Worm (Caenorhabditis elegans) whole organism, mixed stage, embryonic: Measurements from ENCODE around the gene hex-5.

Source experiments
- M03D4.4 ChIP-seq: sonication (generic microtip); optimal IDR thresholded peaks from 2 replicates; lab custom pipeline; 2017; ENCODE audit warnings: mild to moderate bottlenecking, missing genetic modification characterization, missing compliant biosample characterization
- bed-3 ChIP-seq: fragments of 200-800 bp; sonication (Bioruptor generic); optimal IDR thresholded peaks from 3 replicates; lab custom pipeline; 2018; ENCODE audit warnings: mild to moderate bottlenecking, missing genetic modification characterization, moderate library complexity, missing compliant biosample characterization
- blmp-1 ChIP-seq: fragments of 150-350 bp; optimal IDR thresholded peaks from 2 replicates; lab custom pipeline; 2014; ENCODE audit warnings: missing biosample characterization, missing genetic modification characterization
- ceh-39 ChIP-seq: fragments of 150-350 bp; optimal IDR thresholded peaks from 2 replicates; lab custom pipeline; 2014; ENCODE audit warnings: missing biosample characterization, missing genetic modification characterization
- ceh-43 ChIP-seq: fragments of 200-800 bp; sonication (Bioruptor generic); optimal IDR thresholded peaks from 2 replicates; lab custom pipeline; 2018; ENCODE audit warnings: mild to moderate bottlenecking, missing genetic modification characterization, moderate library complexity, missing compliant biosample characterization
- ceh-83 ChIP-seq: fragments of 200-800 bp; sonication (Bioruptor generic); optimal IDR thresholded peaks from 2 replicates; lab custom pipeline; 2018; ENCODE audit warnings: mild to moderate bottlenecking, missing genetic modification characterization, missing compliant biosample characterization
- ces-1 ChIP-seq: fragments of 150-350 bp; optimal IDR thresholded peaks from 2 replicates; lab custom pipeline; 2014; ENCODE audit warnings: missing biosample characterization, missing genetic modification reagents, missing genetic modification characterization
- cnd-1 ChIP-seq: fragments of 200-800 bp; sonication (Bioruptor generic); optimal IDR thresholded peaks from 2 replicates; lab custom pipeline; 2018; ENCODE audit warnings: mild to moderate bottlenecking, missing genetic modification characterization, missing compliant biosample characterization
- drap-1 ChIP-seq: fragments of 200-800 bp; sonication (Bioruptor generic); optimal IDR thresholded peaks from 3 replicates; lab custom pipeline; 2018; ENCODE audit warnings: mild to moderate bottlenecking, missing genetic modification characterization, missing compliant biosample characterization
- elt-1 ChIP-seq: sonication (generic microtip); optimal IDR thresholded peaks from 2 replicates; lab custom pipeline; 2017; ENCODE audit warnings: missing genetic modification characterization, mild to moderate bottlenecking, missing compliant biosample characterization, antibody characterized with exemption, moderate library complexity, borderline replicate concordance; ENCODE audit not compliant: insufficient read depth
- elt-3 ChIP-seq: fragments of 150-350 bp; optimal IDR thresholded peaks from 2 replicates; lab custom pipeline; 2014; ENCODE audit warnings: missing biosample characterization, missing genetic modification characterization
- flh-1 ChIP-seq: fragments of 200-800 bp; sonication (Bioruptor generic); optimal IDR thresholded peaks from 2 replicates; lab custom pipeline; 2018; ENCODE audit warnings: mild to moderate bottlenecking, missing genetic modification characterization, moderate library complexity, missing compliant biosample characterization
- ham-2 ChIP-seq: fragments of 200-800 bp; sonication (Bioruptor generic); optimal IDR thresholded peaks from 2 replicates; lab custom pipeline; 2018; ENCODE audit warnings: mild to moderate bottlenecking, missing genetic modification characterization, missing compliant biosample characterization
- hlh-1 ChIP-seq: fragments of 150-350 bp; optimal IDR thresholded peaks from 2 replicates; lab custom pipeline; 2014; ENCODE audit warnings: missing biosample characterization, missing genetic modification reagents, missing genetic modification characterization
- lin-13 ChIP-seq: fragments of 150-350 bp; optimal IDR thresholded peaks from 2 replicates; lab custom pipeline; 2014; ENCODE audit warnings: missing biosample characterization, missing genetic modification characterization
- lin-32 ChIP-seq: fragments of 200-800 bp; sonication (Bioruptor generic); optimal IDR thresholded peaks from 2 replicates; lab custom pipeline; 2018; ENCODE audit warnings: mild to moderate bottlenecking, missing genetic modification characterization, missing compliant biosample characterization
- lsy-2 ChIP-seq: fragments of 150-350 bp; optimal IDR thresholded peaks from 2 replicates; lab custom pipeline; 2014; ENCODE audit warnings: missing biosample characterization, missing genetic modification characterization
- mab-5 ChIP-seq: fragments of 150-350 bp; optimal IDR thresholded peaks from 2 replicates; lab custom pipeline; 2014; ENCODE audit warnings: missing biosample characterization, missing genetic modification characterization
- mep-1 ChIP-seq: fragments of 150-350 bp; optimal IDR thresholded peaks from 2 replicates; lab custom pipeline; 2017; ENCODE audit warnings: missing biosample characterization, missing genetic modification reagents, missing genetic modification characterization, inconsistent platforms
- mls-2 ChIP-seq: sonication (generic microtip); optimal IDR thresholded peaks from 2 replicates; lab custom pipeline; 2016; ENCODE audit warnings: mild to moderate bottlenecking, missing genetic modification characterization, moderate library complexity, missing compliant biosample characterization
- nhr-12 ChIP-seq: fragments of 150-350 bp; optimal IDR thresholded peaks from 2 replicates; lab custom pipeline; 2014; ENCODE audit warnings: missing biosample characterization, missing genetic modification characterization
- nhr-2 ChIP-seq: fragments of 150-350 bp; optimal IDR thresholded peaks from 2 replicates; lab custom pipeline; 2014; ENCODE audit warnings: missing biosample characterization, missing genetic modification characterization
- nhr-237 ChIP-seq: fragments of 150-350 bp; optimal IDR thresholded peaks from 2 replicates; lab custom pipeline; 2014; ENCODE audit warnings: missing biosample characterization, missing genetic modification characterization
- nhr-28 ChIP-seq: fragments of 150-350 bp; optimal IDR thresholded peaks from 2 replicates; lab custom pipeline; 2014; ENCODE audit warnings: missing biosample characterization, missing genetic modification characterization
- nhr-76 ChIP-seq: sonication (generic microtip); optimal IDR thresholded peaks from 2 replicates; lab custom pipeline; 2017; ENCODE audit warnings: missing biosample characterization, missing genetic modification characterization
- pha-4 ChIP-seq: fragments of 150-350 bp; optimal IDR thresholded peaks from 2 replicates; lab custom pipeline; 2018; ENCODE audit warnings: missing biosample characterization, missing genetic modification reagents, missing genetic modification characterization
- sem-2 ChIP-seq: fragments of 200-800 bp; sonication (Bioruptor generic); optimal IDR thresholded peaks from 2 replicates; lab custom pipeline; 2018; ENCODE audit warnings: mild to moderate bottlenecking, missing genetic modification characterization, missing compliant biosample characterization
- snpc-4 ChIP-seq: fragments of 150-350 bp; optimal IDR thresholded peaks from 2 replicates; lab custom pipeline; 2014; ENCODE audit warnings: missing biosample characterization, missing genetic modification characterization
- sptf-1 ChIP-seq: sonication (generic microtip); optimal IDR thresholded peaks from 2 replicates; lab custom pipeline; 2017; ENCODE audit warnings: mild to moderate bottlenecking, missing genetic modification characterization, moderate library complexity, missing compliant biosample characterization
- tbx-8 ChIP-seq: fragments of 200-800 bp; sonication (Bioruptor generic); optimal IDR thresholded peaks from 2 replicates; lab custom pipeline; 2018; ENCODE audit warnings: mild to moderate bottlenecking, missing genetic modification characterization, moderate library complexity, missing compliant biosample characterization
- unc-120 ChIP-seq: sonication (generic microtip); optimal IDR thresholded peaks from 2 replicates; lab custom pipeline; 2017; ENCODE audit warnings: missing genetic modification characterization, missing compliant biosample characterization; ENCODE audit not compliant: poor library complexity, severe bottlenecking
- unc-39 ChIP-seq: fragments of 150-350 bp; optimal IDR thresholded peaks from 2 replicates; lab custom pipeline; 2014; ENCODE audit warnings: missing biosample characterization, missing genetic modification characterization
- unc-62 ChIP-seq: fragments of 150-350 bp; optimal IDR thresholded peaks from 2 replicates; lab custom pipeline; 2014; ENCODE audit warnings: missing biosample characterization, missing genetic modification reagents, missing genetic modification characterization
- zip-8 ChIP-seq: fragments of 150-350 bp; optimal IDR thresholded peaks from 2 replicates; lab custom pipeline; 2014; ENCODE audit warnings: missing biosample characterization, missing genetic modification characterization
- ztf-11 ChIP-seq: fragments of 150-350 bp; optimal IDR thresholded peaks from 2 replicates; lab custom pipeline; 2014; ENCODE audit warnings: missing biosample characterization, missing genetic modification characterization

The hex-5 gene

ce11 chrX:14865744-14866143, 39.3 kb downstream of the hex-5 start, which contains the start of gene C27C12.3:
Gene C27C12.3, minus strand, starts transcription at chrX:14865844.
- TF ChIP-seq mep-1 (no peak), ztf-11 (tag; lab: Kevin White, UChicago) (no peak)

- TF ChIP-seq pha-4 (tag; lab: Kevin White, UChicago), result peak; percentile 23
- no peak for TF ChIP-seq zip-8
Observed at ce11 chrX:14861752-14862151, 43.3 kb downstream of the hex-5 start, which contains the start of gene dmd-4. Gene dmd-4, minus strand, starts transcription at chrX:14861852.

- TF ChIP-seq snpc-4, result no peak
- TF ChIP-seq sptf-1 (tag; lab: Kevin White, UChicago), result no peak
- TF ChIP-seq lin-32 (GFP tag; lab: Kevin White, UChicago), result no peak
- TF ChIP-seq ces-1 (GFP tag; lab: Kevin White, UChicago), result peak; percentile 88
- no peak for TF ChIP-seq blmp-1 (tag; lab: Kevin White, UChicago)
- peak; percentile 73 for TF ChIP-seq mep-1
- peak; percentile 45 for TF ChIP-seq hlh-1
- peak; percentile 56 for TF ChIP-seq ceh-39 (tag; lab: Kevin White, UChicago)
- TF ChIP-seq cnd-1 (tag; lab: Kevin White, UChicago), result peak; percentile 24
- no peak for TF ChIP-seq nhr-28 (tag; lab: Kevin White, UChicago)
- TF ChIP-seq tbx-8 (GFP tag; lab: Kevin White, UChicago), result no peak
- TF ChIP-seq unc-120 (tag; lab: Kevin White, UChicago), result peak; percentile 58
- TF ChIP-seq sem-2 (GFP tag; lab: Kevin White, UChicago), result no peak
- no peak for TF ChIP-seq ceh-43 (GFP tag; lab: Kevin White, UChicago)
- no peak for TF ChIP-seq ham-2
- TF ChIP-seq lin-13 (tag; lab: Kevin White, UChicago), result peak; percentile 55
- TF ChIP-seq nhr-12 (tag; lab: Kevin White, UChicago), result no peak
- peak; percentile 86 for TF ChIP-seq pha-4 (tag; lab: Kevin White, UChicago)
- no peak for TF ChIP-seq drap-1 (GFP tag; lab: Kevin White, UChicago)
- TF ChIP-seq unc-62 (GFP tag; lab: Kevin White, UChicago), result peak; percentile 35
- no peak for TF ChIP-seq flh-1 (GFP tag; lab: Kevin White, UChicago)
- no peak for TF ChIP-seq elt-1
- TF ChIP-seq lsy-2 (tag; lab: Kevin White, UChicago), result peak; percentile 64
- no peak for TF ChIP-seq mls-2
- no peak for TF ChIP-seq nhr-2
- peak; percentile 66 for TF ChIP-seq nhr-237 (tag; lab: Kevin White, UChicago)
- TF ChIP-seq zip-8, result no peak
- TF ChIP-seq M03D4.4 (tag; lab: Kevin White, UChicago), result no peak
- TF ChIP-seq mab-5 (tag; lab: Kevin White, UChicago), result no peak
- TF ChIP-seq unc-39 (tag; lab: Kevin White, UChicago), result no peak
- TF ChIP-seq elt-3, result no peak
- TF ChIP-seq ztf-11 (tag; lab: Kevin White, UChicago), result no peak
- no peak for TF ChIP-seq bed-3 (GFP tag; lab: Kevin White, UChicago)
- TF ChIP-seq nhr-76 (tag; lab: Kevin White, UChicago), result no peak
- no peak for TF ChIP-seq ceh-83 (GFP tag; lab: Kevin White, UChicago)
Observed at ce11 chrX:14853712-14854217, 51.3 kb downstream of the hex-5 start, which contains the start of the genes C27C12.1 and C27C12.4. Gene C27C12.1, minus strand, starts transcription at chrX:14853762. Gene C27C12.4, plus strand, starts transcription at chrX:14854086.

- TF ChIP-seq flh-1 (GFP tag; lab: Kevin White, UChicago) (no peak), pha-4 (tag; lab: Kevin White, UChicago) (no peak), nhr-2 (no peak), zip-8 (no peak), unc-39 (tag; lab: Kevin White, UChicago) (no peak), elt-3 (no peak), elt-1 (no peak), unc-62 (GFP tag; lab: Kevin White, UChicago) (no peak), hlh-1 (no peak), M03D4.4 (tag; lab: Kevin White, UChicago) (no peak), mls-2 (no peak), nhr-12 (tag; lab: Kevin White, UChicago) (no peak), lsy-2 (tag; lab: Kevin White, UChicago) (no peak), nhr-237 (tag; lab: Kevin White, UChicago) (no peak)
Observed at ce11 chrX:14851904-14852303, 53.2 kb downstream of the hex-5 start.
